Worm (Caenorhabditis elegans): ENCODE measurements around the gene Y17G7B.21.

- TF ChIP-seq ztf-4 (tag; optimal IDR thresholded peaks at IDR 0.05) (no peak), sea-2 (GFP tag; optimal IDR thresholded peaks at IDR 0.05) (no peak), nhr-77 (tag; optimal IDR thresholded peaks at IDR 0.05) (no peak), nhr-12 (tag; optimal IDR thresholded peaks at IDR 0.05) (no peak), elt-2 (tag; optimal IDR thresholded peaks at IDR 0.05) (no peak), fkh-2 (tag; optimal IDR thresholded peaks at IDR 0.05) (no peak)
These were observed 52.3 kb downstream of the Y17G7B.21 start for ce11 chrII:11925203-11925602.
